Fruit fly (Drosophila melanogaster): ENCODE measurements around the gene escl.
A peak's percentile ranks its signal among the peaks of the same experiment; 100 is the strongest.

The escl gene

DNA sequence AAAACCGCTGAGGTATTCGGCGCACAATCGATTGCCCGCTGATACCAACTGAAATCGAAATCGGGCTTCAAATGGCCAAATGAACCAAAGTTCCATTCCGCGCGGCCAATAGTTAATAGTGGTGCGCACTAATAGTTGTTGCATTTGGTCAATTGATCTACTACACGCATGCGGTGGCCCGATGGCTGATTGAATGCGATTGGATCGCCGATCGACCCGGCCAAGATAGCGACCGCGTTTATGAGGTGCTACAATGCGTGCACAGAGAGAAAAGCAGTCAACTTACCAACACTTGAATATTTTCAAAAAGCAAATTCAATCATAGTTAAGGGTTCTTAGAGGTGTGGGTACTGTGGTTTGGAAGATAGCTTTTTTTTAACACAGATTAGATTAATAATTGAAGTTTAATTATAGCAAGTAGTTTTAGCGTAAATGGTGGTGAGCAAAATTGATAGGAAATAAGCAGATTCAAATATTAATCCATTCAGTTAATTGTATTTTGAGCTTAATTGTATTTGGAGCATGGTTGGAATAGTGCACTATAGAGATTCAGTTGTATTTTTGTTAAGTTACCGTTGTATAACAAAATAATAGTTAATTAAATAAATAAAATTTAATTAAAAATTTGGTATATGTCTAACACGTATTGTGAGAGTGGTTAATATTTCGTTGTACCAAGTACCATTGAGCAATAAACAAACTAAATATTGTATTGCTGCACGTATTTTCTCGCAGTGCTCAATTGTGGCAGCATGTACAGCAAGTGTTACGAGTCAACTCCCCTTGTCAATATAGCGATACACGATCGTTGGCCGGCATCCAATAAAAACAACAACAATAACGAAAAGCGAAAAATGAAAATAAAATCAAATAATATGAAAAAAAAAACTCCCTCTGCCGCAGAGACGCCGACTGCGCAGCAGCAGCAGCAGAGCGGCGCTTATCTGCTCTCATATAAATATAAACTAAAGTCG, 36.0 kb downstream of the escl start:
- peak; percentile 5 for TF ChIP-seq Atf3 (GFP tag; optimal IDR thresholded peaks at IDR 0.05)
- no peak for TF ChIP-seq Antp (GFP tag; optimal IDR thresholded peaks at IDR 0.05)
- no peak for TF ChIP-seq CG8359 (GFP tag; optimal IDR thresholded peaks at IDR 0.05; ENCODE audit: borderline replicate concordance)
- peak; percentile 37 to 40 for TF ChIP-seq chif (GFP tag; optimal IDR thresholded peaks at IDR 0.05)
- TF ChIP-seq HLH4C (GFP tag; IDR thresholded peaks at IDR 0.05; ENCODE audit: partially characterized antibody) = no peak
- TF ChIP-seq CG6272 (GFP tag; IDR thresholded peaks at IDR 0.05) = peak; percentile 24; the same call in 1 of the 2 replicates
- TF ChIP-seq CG3163 (GFP tag; optimal IDR thresholded peaks at IDR 0.05) = peak; percentile 28
- no peak for TF ChIP-seq Bdp1 (GFP tag; optimal IDR thresholded peaks at IDR 0.05)
- TF ChIP-seq CG6813 (GFP tag; optimal IDR thresholded peaks at IDR 0.05) = peak; percentile 28
- no peak for TF ChIP-seq cas (GFP tag; IDR thresholded peaks at IDR 0.05)
- TF ChIP-seq CG13775 (GFP tag; optimal IDR thresholded peaks at IDR 0.05) = peak; percentile 72
- peak; percentile 24 for TF ChIP-seq lbe (GFP tag; optimal IDR thresholded peaks at IDR 0.05)
- peak; percentile 75 for TF ChIP-seq Med (GFP tag)
- TF ChIP-seq seq (GFP tag; IDR thresholded peaks at IDR 0.05) = peak; percentile 32; the same call in 1 of the 2 replicates
- peak; percentile 97 for TF ChIP-seq Adf1 (GFP tag; IDR thresholded peaks at IDR 0.05)
- peak; percentile 20 for TF ChIP-seq gcm (GFP tag; optimal IDR thresholded peaks at IDR 0.05)
- 0 out of 3 replicates have a peak, but pooled peaks have one; percentile 69 for TF ChIP-seq CG2199 (GFP tag; IDR thresholded peaks at IDR 0.05)
- peak; percentile 4 to 47 for TF ChIP-seq bsh (GFP tag; optimal IDR thresholded peaks at IDR 0.05)
- no peak for TF ChIP-seq Scr (GFP tag; IDR thresholded peaks at IDR 0.05; ENCODE audit: partially characterized antibody)
- peak; percentile 61 for TF ChIP-seq Aef1 (GFP tag; IDR thresholded peaks at IDR 0.05)
- peak; percentile 69 for TF ChIP-seq CG7839 (tag; optimal IDR thresholded peaks at IDR 0.05)
- no peak; the same call in none of the 2 replicates for TF ChIP-seq CG6689 (GFP tag; IDR thresholded peaks at IDR 0.05)
- TF ChIP-seq gro (GFP tag; optimal IDR thresholded peaks at IDR 0.05) = no peak
- peak; percentile 29 for TF ChIP-seq cato (GFP tag; optimal IDR thresholded peaks at IDR 0.05; ENCODE audit: borderline replicate concordance)
- no peak for TF ChIP-seq CG17186 (GFP tag; optimal IDR thresholded peaks at IDR 0.05)
- no peak for TF ChIP-seq CG7963 (GFP tag; IDR thresholded peaks at IDR 0.05; ENCODE audit: partially characterized antibody)
- no peak for TF ChIP-seq CG17912 (GFP tag; optimal IDR thresholded peaks at IDR 0.05)
- no peak for TF ChIP-seq Neu2 (GFP tag; optimal IDR thresholded peaks at IDR 0.05; ENCODE audit: borderline replicate concordance)
- TF ChIP-seq CG10979 (tag; optimal IDR thresholded peaks at IDR 0.05) = peak; percentile 62
- no peak for TF ChIP-seq GATAe (GFP tag; conservative IDR thresholded peaks at IDR 0.05)
- TF ChIP-seq CG31441 (GFP tag; IDR thresholded peaks at IDR 0.05) = peak; percentile 67
- no peak for TF ChIP-seq CG12942 (GFP tag; optimal IDR thresholded peaks at IDR 0.05)
- peak; percentile 30 for TF ChIP-seq CG2116 (GFP tag; optimal IDR thresholded peaks at IDR 0.05)
- TF ChIP-seq CG1024 (GFP tag; IDR thresholded peaks at IDR 0.05) = no peak; the same call in 1 of the 2 replicates
- TF ChIP-seq CG12155 (GFP tag; optimal IDR thresholded peaks at IDR 0.05) = peak; percentile 11
- TF ChIP-seq esg (GFP tag; conservative IDR thresholded peaks at IDR 0.05) = no peak; the same call in 1 of the 2 replicates
- TF ChIP-seq bcd (GFP tag; optimal IDR thresholded peaks at IDR 0.05) = peak; percentile 60
- peak; percentile 83 for TF ChIP-seq CG9437 (GFP tag; optimal IDR thresholded peaks at IDR 0.05)
- TF ChIP-seq Xbp1 (GFP tag; optimal IDR thresholded peaks at IDR 0.05) = peak; percentile 61
- no peak for TF ChIP-seq YL-1 (GFP tag; optimal IDR thresholded peaks at IDR 0.05)
- TF ChIP-seq CG17359 (tag; optimal IDR thresholded peaks at IDR 0.05) = peak; percentile 30
- peak; percentile 71 for TF ChIP-seq CG2678 (tag; optimal IDR thresholded peaks at IDR 0.05)
- TF ChIP-seq kah (GFP tag; optimal IDR thresholded peaks at IDR 0.05) = peak; percentile 20
- peak; percentile 24 for TF ChIP-seq Fer3 (tag; optimal IDR thresholded peaks at IDR 0.05)
- TF ChIP-seq CkIIα-i1 (GFP tag; IDR thresholded peaks at IDR 0.05) = no peak
- no peak for TF ChIP-seq rib (GFP tag; IDR thresholded peaks at IDR 0.05)
- TF ChIP-seq Chrac-16 (GFP tag; optimal IDR thresholded peaks at IDR 0.05) = peak; percentile 56

Measured in whole organism, embryonic.